Fruit fly (Drosophila melanogaster) whole organism, pupa: ENCODE results near the gene SelR.

Source experiments
- CG10348 ChIP-seq: fragments of 200-800 bp; sonication (Bioruptor generic); IDR thresholded peaks from 2 replicates; pipeline ENCODE4 v1.3.6; 2022; ENCODE audit warnings: missing biosample characterization, missing genetic modification characterization
- CG12605 ChIP-seq: fragments of 200-800 bp; sonication (Bioruptor generic); IDR thresholded peaks from 2 replicates; pipeline ENCODE4 v1.3.6; 2022; ENCODE audit warnings: missing biosample characterization, missing genetic modification characterization
- CG13204 ChIP-seq: fragments of 200-800 bp; sonication (Bioruptor generic); optimal IDR thresholded peaks from 2 replicates; lab custom pipeline; 2018; ENCODE audit warnings: missing biosample characterization, mild to moderate bottlenecking, missing genetic modification characterization, moderate library complexity
- CG14655 ChIP-seq: fragments of 200-800 bp; sonication (Bioruptor generic); optimal IDR thresholded peaks from 3 replicates; lab custom pipeline; 2017; ENCODE audit warnings: mild to moderate bottlenecking, missing biosample characterization, missing genetic modification reagents, missing genetic modification characterization
- CG15710 ChIP-seq: fragments of 200-800 bp; sonication (Bioruptor generic); optimal IDR thresholded peaks from 2 replicates; lab custom pipeline; 2018; ENCODE audit warnings: missing biosample characterization, mild to moderate bottlenecking, missing genetic modification characterization, moderate library complexity
- CG17806 ChIP-seq: fragments of 200-800 bp; sonication (Bioruptor generic); optimal IDR thresholded peaks from 2 replicates; lab custom pipeline; 2018; ENCODE audit warnings: missing biosample characterization, mild to moderate bottlenecking, missing genetic modification characterization, moderate library complexity
- CG32121 ChIP-seq: fragments of 200-800 bp; sonication (Bioruptor generic); IDR thresholded peaks from 2 replicates; pipeline ENCODE4 v1.3.6; 2022; ENCODE audit warnings: missing biosample characterization, missing genetic modification characterization
- CG34367 ChIP-seq: fragments of 200-800 bp; sonication (Bioruptor generic); optimal IDR thresholded peaks from 2 replicates; lab custom pipeline; 2018; ENCODE audit warnings: missing biosample characterization, mild to moderate bottlenecking, missing genetic modification characterization
- CG4496 ChIP-seq: fragments of 200-800 bp; sonication (Bioruptor generic); IDR thresholded peaks from 3 replicates; pipeline ENCODE4 v1.3.6; 2022; ENCODE audit warnings: missing biosample characterization, missing genetic modification characterization
- CG8159 ChIP-seq: fragments of 200-800 bp; sonication (Bioruptor generic); optimal IDR thresholded peaks from 3 replicates; lab custom pipeline; 2018; ENCODE audit warnings: missing biosample characterization, mild to moderate bottlenecking, missing genetic modification characterization, moderate library complexity
- CG8301 ChIP-seq: fragments of 200-800 bp; sonication (Bioruptor generic); optimal IDR thresholded peaks from 2 replicates; lab custom pipeline; 2018; ENCODE audit warnings: missing biosample characterization, mild to moderate bottlenecking, missing genetic modification characterization
- CG9948 ChIP-seq: fragments of 200-800 bp; sonication (Bioruptor generic); optimal IDR thresholded peaks from 2 replicates; lab custom pipeline; 2018; ENCODE audit warnings: missing biosample characterization, mild to moderate bottlenecking, missing genetic modification characterization, moderate library complexity
- D1 ChIP-seq: fragments of 200-800 bp; sonication (Bioruptor generic); optimal IDR thresholded peaks from 2 replicates; lab custom pipeline; 2018; ENCODE audit warnings: missing biosample characterization, mild to moderate bottlenecking, missing genetic modification characterization, moderate library complexity
- EcR ChIP-seq: fragments of 200-800 bp; sonication (Bioruptor generic); optimal IDR thresholded peaks from 3 replicates; lab custom pipeline; 2019; ENCODE audit warnings: missing biosample characterization, missing genetic modification characterization, mild to moderate bottlenecking, moderate library complexity, missing genetic modification reagents
- Ets98B ChIP-seq: fragments of 200-800 bp; sonication (Bioruptor generic); IDR thresholded peaks from 2 replicates; pipeline ENCODE4 v1.3.6; 2022; ENCODE audit warnings: missing biosample characterization, missing genetic modification characterization
- Pif1A ChIP-seq: fragments of 200-800 bp; sonication (Bioruptor generic); optimal IDR thresholded peaks from 3 replicates; lab custom pipeline; 2016; ENCODE audit warnings: missing biosample characterization, missing genetic modification characterization
- Pif1B ChIP-seq: fragments of 200-800 bp; sonication (Bioruptor generic); optimal IDR thresholded peaks from 3 replicates; lab custom pipeline; 2016; ENCODE audit warnings: missing biosample characterization, missing genetic modification characterization
- Snoo ChIP-seq: fragments of 200-800 bp; sonication (Bioruptor generic); optimal IDR thresholded peaks from 3 replicates; lab custom pipeline; 2017; ENCODE audit warnings: missing biosample characterization, mild to moderate bottlenecking, missing genetic modification characterization, inconsistent platforms
- fd96Ca ChIP-seq: fragments of 200-800 bp; sonication (Bioruptor generic); IDR thresholded peaks from 3 replicates; pipeline ENCODE4 v1.3.6; 2022; ENCODE audit warnings: missing biosample characterization, missing genetic modification characterization
- gl ChIP-seq: fragments of 200-800 bp; sonication (Bioruptor generic); optimal IDR thresholded peaks from 2 replicates; lab custom pipeline; 2018; ENCODE audit warnings: missing biosample characterization, mild to moderate bottlenecking, missing genetic modification characterization
- rn ChIP-seq: fragments of 200-800 bp; sonication (Bioruptor generic); IDR thresholded peaks from 2 replicates; pipeline ENCODE4 v1.3.6; 2022; ENCODE audit warnings: missing biosample characterization, missing genetic modification characterization

Gene SelR

dm6 chr3R:10859713-10860112 is 8.7 kb downstream of the SelR start, which contains the start of gene CG14694:
Gene CG14694 (minus strand): TSS chr3R:10859813.
- TF ChIP-seq CG13204 (GFP tag; lab: Kevin White, UChicago): no peak
- TF ChIP-seq Pif1A (GFP tag; lab: Kevin White, UChicago): no peak

dm6 chr3R:10856618-10857017 is 11.8 kb downstream of the SelR start, which contains the start of gene CG4570:
Gene CG4570 (plus strand): TSS chr3R:10856807.
- TF ChIP-seq gl (tag; lab: Kevin White, UChicago) (no peak), CG15710 (tag; lab: Kevin White, UChicago) (no peak), Pif1B (no peak)

dm6 chr3R:10854243-10854874 is 14.1 kb downstream of the SelR start, which contains the start of the genes CG6567 and CG4511:
Gene CG6567 (minus strand): TSS chr3R:10854451.
Gene CG4511 (plus strand): TSS chr3R:10854501.
- TF ChIP-seq CG4496 (GFP tag; lab: Robert Waterston, UW) (0 out of 3 replicates have a peak, but pooled peaks have one; percentile 35), CG32121 (no peak), fd96Ca (no peak), EcR (peak; percentile 32), CG15710 (tag; lab: Kevin White, UChicago) (no peak), D1 (no peak), gl (tag; lab: Kevin White, UChicago) (no peak)

- TF ChIP-seq D1 (no peak), CG34367 (tag; lab: Kevin White, UChicago) (no peak), CG4496 (GFP tag; lab: Robert Waterston, UW) (no peak), CG15710 (tag; lab: Kevin White, UChicago) (no peak), EcR (peak; percentile 13), Ets98B (GFP tag; lab: Robert Waterston, UW) (no peak; the same call in 1 of the 2 replicates)
Observed at dm6 chr3R:10852232-10852774, 16.1 kb downstream of the SelR start, which contains the start of gene CG4565. Gene CG4565 (plus strand): TSS chr3R:10852724.

- no peak for TF ChIP-seq CG8159
- no peak for TF ChIP-seq Ets98B (GFP tag; lab: Robert Waterston, UW)
- no peak; the same call in 2 of the 3 replicates for TF ChIP-seq fd96Ca
- TF ChIP-seq D1: no peak
- no peak for TF ChIP-seq EcR
- TF ChIP-seq Snoo: no peak
- no peak for TF ChIP-seq CG15710 (tag; lab: Kevin White, UChicago)
- TF ChIP-seq CG34367 (tag; lab: Kevin White, UChicago): no peak
- TF ChIP-seq gl (tag; lab: Kevin White, UChicago): no peak
- no peak for TF ChIP-seq CG17806
- TF ChIP-seq CG4496 (GFP tag; lab: Robert Waterston, UW): no peak
- TF ChIP-seq rn (GFP tag; lab: Robert Waterston, UW): no peak
- no peak for TF ChIP-seq CG32121
- no peak for TF ChIP-seq CG12605 (GFP tag; lab: Robert Waterston, UW)
- TF ChIP-seq, all 21 proteins: peak for 0
Observed at dm6 chr3R:10850636-10851035, 17.8 kb downstream of the SelR start.

- TF ChIP-seq Ets98B (GFP tag; lab: Robert Waterston, UW) (peak; percentile 94), EcR (peak; percentile 76), rn (GFP tag; lab: Robert Waterston, UW) (peak; percentile 83), fd96Ca (peak; percentile 88; the same call in 2 of the 3 replicates), CG8301 (tag; lab: Kevin White, UChicago) (peak; percentile 96), D1 (peak; percentile 98), CG12605 (GFP tag; lab: Robert Waterston, UW) (peak; percentile 90), Pif1A (GFP tag; lab: Kevin White, UChicago) (peak; percentile 85), gl (tag; lab: Kevin White, UChicago) (peak; percentile 80), Pif1B (peak; percentile 93), CG17806 (peak; percentile 98), CG15710 (tag; lab: Kevin White, UChicago) (peak; percentile 91), CG4496 (GFP tag; lab: Robert Waterston, UW) (peak; percentile 95), Snoo (peak; percentile 95), CG8159 (peak; percentile 97), CG9948 (peak; percentile 98), CG10348 (GFP tag; lab: Robert Waterston, UW) (peak; percentile 52), CG13204 (GFP tag; lab: Kevin White, UChicago) (peak; percentile 62), CG32121 (peak; percentile 95), CG14655 (GFP tag; lab: Kevin White, UChicago) (peak; percentile 99), CG34367 (tag; lab: Kevin White, UChicago) (peak; percentile 91)
Observed at dm6 chr3R:10849515-10849973, 18.9 kb downstream of the SelR start, which contains the start of gene CG42394. Gene CG42394 (plus strand): TSS chr3R:10849825.

dm6 chr3R:10842422-10842821 is 26.0 kb downstream of the SelR start:
- no peak for TF ChIP-seq Snoo
- TF ChIP-seq CG15710 (tag; lab: Kevin White, UChicago): peak; percentile 44
- peak; percentile 37 for TF ChIP-seq CG9948
- no peak for TF ChIP-seq CG4496 (GFP tag; lab: Robert Waterston, UW)
- TF ChIP-seq CG13204 (GFP tag; lab: Kevin White, UChicago): peak; percentile 42
- TF ChIP-seq Pif1B: no peak
- TF ChIP-seq Pif1A (GFP tag; lab: Kevin White, UChicago): no peak
- no peak for TF ChIP-seq EcR
- TF ChIP-seq CG8301 (tag; lab: Kevin White, UChicago): peak; percentile 47
- peak; percentile 75 for TF ChIP-seq CG14655 (GFP tag; lab: Kevin White, UChicago)
- no peak for TF ChIP-seq fd96Ca
- TF ChIP-seq CG12605 (GFP tag; lab: Robert Waterston, UW): no peak
- TF ChIP-seq CG17806: peak; percentile 42
- TF ChIP-seq gl (tag; lab: Kevin White, UChicago): peak; percentile 11
- TF ChIP-seq rn (GFP tag; lab: Robert Waterston, UW): no peak
- TF ChIP-seq Ets98B (GFP tag; lab: Robert Waterston, UW): no peak
- TF ChIP-seq CG34367 (tag; lab: Kevin White, UChicago): peak; percentile 32
- peak; percentile 52 for TF ChIP-seq CG8159
